Fruit fly (Drosophila melanogaster): ENCODE results near the gene nullo.

nullo gene

dm6 chrX:7066608-7067007, 17.3 kb downstream of the nullo start:
- TF ChIP-seq CG6792 (GFP tag; optimal IDR thresholded peaks at IDR 0.05): no peak
- TF ChIP-seq Eip78C (GFP tag): no peak
- TF ChIP-seq CG3919 (GFP tag; optimal IDR thresholded peaks at IDR 0.05): no peak
- TF ChIP-seq Smox (GFP tag; optimal IDR thresholded peaks at IDR 0.05): no peak

dm6 chrX:7067248-7067647, 18.0 kb downstream of the nullo start:
- peak; percentile 9 for TF ChIP-seq CG6792 (GFP tag; optimal IDR thresholded peaks at IDR 0.05)
- no peak for TF ChIP-seq CG9139 (GFP tag; optimal IDR thresholded peaks at IDR 0.05)
- no peak for TF ChIP-seq fd59A (GFP tag; optimal IDR thresholded peaks at IDR 0.05)
- TF ChIP-seq dsx (GFP tag; optimal IDR thresholded peaks at IDR 0.05; ENCODE audit: poor library complexity, severe bottlenecking): no peak
- no peak for TF ChIP-seq OdsH (GFP tag; optimal IDR thresholded peaks at IDR 0.05)
- no peak for TF ChIP-seq CG32006 (GFP tag; optimal IDR thresholded peaks at IDR 0.05)
- no peak for TF ChIP-seq CG8319 (GFP tag; optimal IDR thresholded peaks at IDR 0.05)
- no peak for TF ChIP-seq CG16779 (tag; optimal IDR thresholded peaks at IDR 0.05)
- no peak for TF ChIP-seq CG7368 (GFP tag; optimal IDR thresholded peaks at IDR 0.05)
- no peak for TF ChIP-seq CG1621 (tag; optimal IDR thresholded peaks at IDR 0.05)
- no peak for TF ChIP-seq achi (GFP tag; optimal IDR thresholded peaks at IDR 0.05)
- TF ChIP-seq salr (GFP tag; optimal IDR thresholded peaks at IDR 0.05): no peak
- peak; percentile 1 for TF ChIP-seq CG3919 (GFP tag; optimal IDR thresholded peaks at IDR 0.05)
- no peak for TF ChIP-seq vri (GFP tag; optimal IDR thresholded peaks at IDR 0.05)
- TF ChIP-seq CG6808 (GFP tag; optimal IDR thresholded peaks at IDR 0.05): no peak
- TF ChIP-seq CG6163 (GFP tag; IDR thresholded peaks at IDR 0.05): no peak
- no peak for TF ChIP-seq Sox14 (GFP tag; optimal IDR thresholded peaks at IDR 0.05)
- TF ChIP-seq CG34406 (GFP tag; optimal IDR thresholded peaks at IDR 0.05): peak; percentile 2
- TF ChIP-seq Smox (GFP tag; optimal IDR thresholded peaks at IDR 0.05): peak; percentile 14
- TF ChIP-seq CG11762 (GFP tag; optimal IDR thresholded peaks at IDR 0.05; ENCODE audit: insufficient read depth): no peak
- TF ChIP-seq CG4318 (GFP tag; optimal IDR thresholded peaks at IDR 0.05): no peak
- no peak for TF ChIP-seq Blimp-1 (GFP tag; optimal IDR thresholded peaks at IDR 0.05)
- no peak for TF ChIP-seq cyc (GFP tag; optimal IDR thresholded peaks at IDR 0.05)
- no peak for TF ChIP-seq CG3032 (tag; optimal IDR thresholded peaks at IDR 0.05)
- TF ChIP-seq CG6854 (GFP tag; optimal IDR thresholded peaks at IDR 0.05): no peak
- no peak for TF ChIP-seq Hr39 (GFP tag; optimal IDR thresholded peaks at IDR 0.05)
- peak; percentile 50 for TF ChIP-seq svp (GFP tag)
- TF ChIP-seq Ets96B (tag; optimal IDR thresholded peaks at IDR 0.05): no peak
- no peak for TF ChIP-seq Hr4 (GFP tag; optimal IDR thresholded peaks at IDR 0.05)
- no peak for TF ChIP-seq CG10669 (GFP tag; optimal IDR thresholded peaks at IDR 0.05)
- TF ChIP-seq esn (GFP tag; optimal IDR thresholded peaks at IDR 0.05): peak; percentile 4
- peak; percentile 17 for TF ChIP-seq topi (GFP tag; optimal IDR thresholded peaks at IDR 0.05)
- peak; percentile 13 for TF ChIP-seq acj6 (GFP tag; optimal IDR thresholded peaks at IDR 0.05)
- TF ChIP-seq CG11294 (GFP tag; IDR thresholded peaks at IDR 0.05): no peak
- peak; percentile 18 for TF ChIP-seq CG8632 (GFP tag; optimal IDR thresholded peaks at IDR 0.05)
- no peak for TF ChIP-seq CG6276 (GFP tag; optimal IDR thresholded peaks at IDR 0.05)
- no peak for TF ChIP-seq CG8119 (GFP tag; IDR thresholded peaks at IDR 0.05)
- TF ChIP-seq Sox102F (GFP tag; optimal IDR thresholded peaks at IDR 0.05): no peak
- peak; percentile 17 for TF ChIP-seq Met (GFP tag; optimal IDR thresholded peaks at IDR 0.05)
- TF ChIP-seq Gug (GFP tag; IDR thresholded peaks at IDR 0.05): no peak
- TF ChIP-seq fkh (GFP tag; optimal IDR thresholded peaks at IDR 0.05): no peak
- no peak for TF ChIP-seq CG10631 (GFP tag; optimal IDR thresholded peaks at IDR 0.05)
- TF ChIP-seq pdm3 (GFP tag; optimal IDR thresholded peaks at IDR 0.05): peak; percentile 6
- TF ChIP-seq net (GFP tag; optimal IDR thresholded peaks at IDR 0.05): no peak
- TF ChIP-seq CG31627 (GFP tag; optimal IDR thresholded peaks at IDR 0.05): no peak
- TF ChIP-seq ss (GFP tag; optimal IDR thresholded peaks at IDR 0.05): peak; percentile 6 to 73
- no peak for TF ChIP-seq spab (GFP tag; optimal IDR thresholded peaks at IDR 0.05)
- no peak for TF ChIP-seq Eip75B (GFP tag; optimal IDR thresholded peaks at IDR 0.05)
- no peak for TF ChIP-seq Sox15 (GFP tag; optimal IDR thresholded peaks at IDR 0.05)
